1 fruit fly cellular context compared by ENCODE assay signal in genomic region chr3L:15533402-15534129, dm6.
TF ChIP-seq lines count a peak whose summit lies in the region.

No protein-coding gene starts in this region.

TF ChIP-seq in whole organism, embryonic, 481 proteins besides CTCF, POLR2A, EP300 and RAD21 (continued from another document):
- no peak for TF ChIP-seq CG2889 (GFP tag; IDR thresholded peaks at IDR 0.05; lab: Robert Waterston, UW)
- peak; percentile 34 for TF ChIP-seq CG33557 (GFP tag; optimal IDR thresholded peaks at IDR 0.05; lab: Kevin White, UChicago)
- peak; percentile 30 for TF ChIP-seq Chrac-16 (GFP tag; optimal IDR thresholded peaks at IDR 0.05; lab: Kevin White, UChicago)
- no peak for TF ChIP-seq sd (tag; optimal IDR thresholded peaks at IDR 0.05; lab: Kevin White, UChicago)
- no peak for TF ChIP-seq CG8478 (optimal IDR thresholded peaks at IDR 0.05; lab: Kevin White, UChicago)
- peak; percentile 40 to 59 for TF ChIP-seq bsh (GFP tag; optimal IDR thresholded peaks at IDR 0.05; lab: Kevin White, UChicago)
- 0 out of 2 replicates have a peak, but pooled peaks have one; percentile 17 for TF ChIP-seq toy (GFP tag; IDR thresholded peaks at IDR 0.05; lab: Robert Waterston, UW)
- peak; percentile 63 for TF ChIP-seq CG2712 (tag; optimal IDR thresholded peaks at IDR 0.05; lab: Kevin White, UChicago)
- peak; percentile 11; the same call in 1 of the 2 replicates for TF ChIP-seq CG9215 (GFP tag; IDR thresholded peaks at IDR 0.05; lab: Robert Waterston, UW)
- peak; percentile 11 for TF ChIP-seq D19B (GFP tag; optimal IDR thresholded peaks at IDR 0.05; lab: Kevin White, UChicago)
- TF ChIP-seq Fer1 (GFP tag; optimal IDR thresholded peaks at IDR 0.05; lab: Kevin White, UChicago) = peak; percentile 23
- 0 out of 2 replicates have a peak, but pooled peaks have one; percentile 5 for TF ChIP-seq slbo (GFP tag; IDR thresholded peaks at IDR 0.05; lab: Robert Waterston, UW)
- TF ChIP-seq peb (GFP tag; IDR thresholded peaks at IDR 0.05; lab: Robert Waterston, UW) = no peak
- TF ChIP-seq Xbp1 (GFP tag; optimal IDR thresholded peaks at IDR 0.05; lab: Kevin White, UChicago) = peak; percentile 42
- peak; percentile 23 for TF ChIP-seq Six4 (GFP tag; optimal IDR thresholded peaks at IDR 0.05; lab: Kevin White, UChicago)
- TF ChIP-seq CG4328 (GFP tag; optimal IDR thresholded peaks at IDR 0.05; lab: Kevin White, UChicago) = peak; percentile 12
- peak; percentile 29 for TF ChIP-seq CG1792 (GFP tag; optimal IDR thresholded peaks at IDR 0.05; lab: Kevin White, UChicago)
- TF ChIP-seq CG13624 (GFP tag; optimal IDR thresholded peaks at IDR 0.05; lab: Kevin White, UChicago) = peak; percentile 1
- no peak for TF ChIP-seq Hey (tag; optimal IDR thresholded peaks at IDR 0.05; lab: Kevin White, UChicago)
- TF ChIP-seq CG6813 (GFP tag; optimal IDR thresholded peaks at IDR 0.05; lab: Kevin White, UChicago) = peak; percentile 23
- TF ChIP-seq CG2875 (GFP tag; optimal IDR thresholded peaks at IDR 0.05; lab: Kevin White, UChicago) = peak; percentile 32
- no peak for TF ChIP-seq ham (GFP tag; IDR thresholded peaks at IDR 0.05; lab: Robert Waterston, UW)
- TF ChIP-seq Hr39 (optimal IDR thresholded peaks at IDR 0.05; lab: Kevin White, UChicago) = no peak
- TF ChIP-seq CG15696 (tag; optimal IDR thresholded peaks at IDR 0.05; lab: Kevin White, UChicago) = peak; percentile 18
- TF ChIP-seq CG2120 (GFP tag; optimal IDR thresholded peaks at IDR 0.05; lab: Kevin White, UChicago) = peak; percentile 30
- peak; percentile 99 for TF ChIP-seq CG10274 (GFP tag; optimal IDR thresholded peaks at IDR 0.05; lab: Kevin White, UChicago)
- no peak for TF ChIP-seq Bdp1 (GFP tag; optimal IDR thresholded peaks at IDR 0.05; lab: Kevin White, UChicago)
- TF ChIP-seq CG8765 (GFP tag; IDR thresholded peaks at IDR 0.05; lab: Robert Waterston, UW) = no peak
- TF ChIP-seq emc (GFP tag; optimal IDR thresholded peaks at IDR 0.05; lab: Kevin White, UChicago) = no peak
- TF ChIP-seq Nf-YA (GFP tag; IDR thresholded peaks at IDR 0.05; lab: Robert Waterston, UW) = no peak
- no peak for TF ChIP-seq CG17612 (GFP tag; IDR thresholded peaks at IDR 0.05; lab: Robert Waterston, UW)
- peak; percentile 26 for TF ChIP-seq Oli (tag; optimal IDR thresholded peaks at IDR 0.05; lab: Kevin White, UChicago)
- no peak for TF ChIP-seq aop (GFP tag; IDR thresholded peaks at IDR 0.05; lab: Robert Waterston, UW)
- TF ChIP-seq CG16813 (GFP tag; IDR thresholded peaks at IDR 0.05; lab: Robert Waterston, UW; ENCODE audit: partially characterized antibody) = no peak
- no peak for TF ChIP-seq fru (optimal IDR thresholded peaks at IDR 0.05; lab: Kevin White, UChicago)
- 0 out of 2 replicates have a peak, but pooled peaks have one; percentile 26 for TF ChIP-seq CG4360 (GFP tag; IDR thresholded peaks at IDR 0.05; lab: Robert Waterston, UW)
- peak; percentile 49; the same call in 1 of the 2 replicates for TF ChIP-seq CG1024 (GFP tag; IDR thresholded peaks at IDR 0.05; lab: Robert Waterston, UW)
- peak; percentile 2 for TF ChIP-seq Sry-δ (GFP tag; optimal IDR thresholded peaks at IDR 0.05; lab: Kevin White, UChicago)
- peak; percentile 36 for TF ChIP-seq grau (tag; optimal IDR thresholded peaks at IDR 0.05; lab: Kevin White, UChicago)
- TF ChIP-seq Doc2 (GFP tag; IDR thresholded peaks at IDR 0.05; lab: Robert Waterston, UW) = no peak
- TF ChIP-seq zen2 (GFP tag; IDR thresholded peaks at IDR 0.05; lab: Robert Waterston, UW; ENCODE audit: partially characterized antibody) = no peak
- peak; percentile 18; the same call in 1 of the 2 replicates for TF ChIP-seq esg (GFP tag; conservative IDR thresholded peaks at IDR 0.05; lab: Robert Waterston, UW)
- TF ChIP-seq CrebB (tag; optimal IDR thresholded peaks at IDR 0.05; lab: Kevin White, UChicago) = no peak
- peak; percentile 45 for TF ChIP-seq stc (GFP tag; IDR thresholded peaks at IDR 0.05; lab: Robert Waterston, UW)
- no peak for TF ChIP-seq repo (GFP tag; optimal IDR thresholded peaks at IDR 0.05; lab: Kevin White, UChicago)
- peak; percentile 8 for TF ChIP-seq trem (tag; optimal IDR thresholded peaks at IDR 0.05; lab: Kevin White, UChicago)
- no peak for TF ChIP-seq CG16815 (GFP tag; optimal IDR thresholded peaks at IDR 0.05; lab: Kevin White, UChicago)
- TF ChIP-seq C15 (GFP tag; IDR thresholded peaks at IDR 0.05; lab: Robert Waterston, UW) = no peak
- no peak; the same call in 1 of the 2 replicates for TF ChIP-seq sob (GFP tag; IDR thresholded peaks at IDR 0.05; lab: Robert Waterston, UW)
- TF ChIP-seq CG7357 (GFP tag; IDR thresholded peaks at IDR 0.05; lab: Robert Waterston, UW) = 0 out of 3 replicates have a peak, but pooled peaks have one; percentile 8
- TF ChIP-seq lab (GFP tag; optimal IDR thresholded peaks at IDR 0.05; lab: Kevin White, UChicago) = peak; percentile 61
- peak; percentile 17 for TF ChIP-seq CG17385 (GFP tag; optimal IDR thresholded peaks at IDR 0.05; lab: Kevin White, UChicago)
- no peak for TF ChIP-seq BtbVII (GFP tag; optimal IDR thresholded peaks at IDR 0.05; lab: Kevin White, UChicago)
- TF ChIP-seq Rx (GFP tag; IDR thresholded peaks at IDR 0.05; lab: Robert Waterston, UW) = peak; percentile 35
- TF ChIP-seq CG6654 (GFP tag; optimal IDR thresholded peaks at IDR 0.05; lab: Kevin White, UChicago) = no peak
- no peak for TF ChIP-seq ERR (GFP tag; optimal IDR thresholded peaks at IDR 0.05; lab: Kevin White, UChicago)
- peak; percentile 53 for TF ChIP-seq CG7786 (GFP tag; optimal IDR thresholded peaks at IDR 0.05; lab: Kevin White, UChicago)
- no peak for TF ChIP-seq dati (GFP tag; IDR thresholded peaks at IDR 0.05; lab: Robert Waterston, UW)
- no peak for TF ChIP-seq chinmo (GFP tag; IDR thresholded peaks at IDR 0.05; lab: Robert Waterston, UW; ENCODE audit: partially characterized antibody)
- TF ChIP-seq CG12659 (GFP tag; optimal IDR thresholded peaks at IDR 0.05; lab: Kevin White, UChicago) = peak; percentile 31
- no peak for TF ChIP-seq CG30431 (GFP tag; optimal IDR thresholded peaks at IDR 0.05; lab: Kevin White, UChicago)
- peak; percentile 14 for TF ChIP-seq CG13123 (GFP tag; optimal IDR thresholded peaks at IDR 0.05; lab: Kevin White, UChicago)
- TF ChIP-seq Nf-YC (tag; optimal IDR thresholded peaks at IDR 0.05; lab: Kevin White, UChicago) = no peak
- TF ChIP-seq NK7.1 (GFP tag; optimal IDR thresholded peaks at IDR 0.05; lab: Kevin White, UChicago) = no peak
- no peak for TF ChIP-seq dan (GFP tag; IDR thresholded peaks at IDR 0.05; lab: Robert Waterston, UW)
- TF ChIP-seq psq (GFP tag; optimal IDR thresholded peaks at IDR 0.05; lab: Kevin White, UChicago) = no peak
- peak; percentile 28 for TF ChIP-seq CG15269 (tag; optimal IDR thresholded peaks at IDR 0.05; lab: Kevin White, UChicago)
- TF ChIP-seq CG13894 (tag; optimal IDR thresholded peaks at IDR 0.05; lab: Kevin White, UChicago) = no peak
- TF ChIP-seq CG15601 (tag; optimal IDR thresholded peaks at IDR 0.05; lab: Kevin White, UChicago) = peak; percentile 25
- no peak for TF ChIP-seq maf-S (GFP tag; optimal IDR thresholded peaks at IDR 0.05; lab: Kevin White, UChicago)
- TF ChIP-seq dmrt11E (tag; optimal IDR thresholded peaks at IDR 0.05; lab: Kevin White, UChicago) = peak; percentile 19
- TF ChIP-seq Med (GFP tag; lab: Kevin White, UChicago) = peak; percentile 86
- TF ChIP-seq CG4707 (GFP tag; optimal IDR thresholded peaks at IDR 0.05; lab: Kevin White, UChicago) = peak; percentile 24
- TF ChIP-seq CG12769 (tag; optimal IDR thresholded peaks at IDR 0.05; lab: Kevin White, UChicago) = no peak
- TF ChIP-seq D19A (tag; optimal IDR thresholded peaks at IDR 0.05; lab: Kevin White, UChicago) = peak; percentile 75
- no peak for TF ChIP-seq CG9797 (GFP tag; optimal IDR thresholded peaks at IDR 0.05; lab: Kevin White, UChicago)
- TF ChIP-seq her (GFP tag; optimal IDR thresholded peaks at IDR 0.05; lab: Kevin White, UChicago) = peak; percentile 34
- peak; percentile 36 for TF ChIP-seq NfI (GFP tag; optimal IDR thresholded peaks at IDR 0.05; lab: Kevin White, UChicago)
- peak; percentile 35 for TF ChIP-seq CG18599 (GFP tag; optimal IDR thresholded peaks at IDR 0.05; lab: Kevin White, UChicago)
- peak; percentile 41 for TF ChIP-seq unpg (GFP tag; optimal IDR thresholded peaks at IDR 0.05; lab: Kevin White, UChicago)
- TF ChIP-seq CG15514 (GFP tag; optimal IDR thresholded peaks at IDR 0.05; lab: Kevin White, UChicago) = no peak
- peak; percentile 12; the same call in 1 of the 2 replicates for TF ChIP-seq Awh (GFP tag; IDR thresholded peaks at IDR 0.05; lab: Robert Waterston, UW)
- no peak for TF ChIP-seq hb (GFP tag; IDR thresholded peaks at IDR 0.05; lab: Robert Waterston, UW; ENCODE audit: partially characterized antibody)
- no peak for TF ChIP-seq usp (GFP tag; optimal IDR thresholded peaks at IDR 0.05; lab: Kevin White, UChicago)
- peak; percentile 16; the same call in 1 of the 2 replicates for TF ChIP-seq lmd (GFP tag; IDR thresholded peaks at IDR 0.05; lab: Robert Waterston, UW)
- no peak for TF ChIP-seq zf30C (GFP tag; optimal IDR thresholded peaks at IDR 0.05; lab: Kevin White, UChicago)
- TF ChIP-seq Hsf (GFP tag; optimal IDR thresholded peaks at IDR 0.05; lab: Kevin White, UChicago) = no peak
- TF ChIP-seq CG10979 (tag; optimal IDR thresholded peaks at IDR 0.05; lab: Kevin White, UChicago) = peak; percentile 39
- no peak for TF ChIP-seq sim (GFP tag; IDR thresholded peaks at IDR 0.05; lab: Robert Waterston, UW)
- peak; percentile 41 to 79 for TF ChIP-seq Pdp1 (GFP tag; optimal IDR thresholded peaks at IDR 0.05; lab: Kevin White, UChicago)
- TF ChIP-seq gcm (GFP tag; optimal IDR thresholded peaks at IDR 0.05; lab: Kevin White, UChicago) = peak; percentile 45
- peak; percentile 12 for TF ChIP-seq pnt (GFP tag; optimal IDR thresholded peaks at IDR 0.05; lab: Kevin White, UChicago)
